Fruit fly (Drosophila melanogaster): ENCODE results near the gene CG34164.
A peak's percentile ranks its signal among the peaks of the same experiment; 100 is the strongest.

CG34164 gene

DNA sequence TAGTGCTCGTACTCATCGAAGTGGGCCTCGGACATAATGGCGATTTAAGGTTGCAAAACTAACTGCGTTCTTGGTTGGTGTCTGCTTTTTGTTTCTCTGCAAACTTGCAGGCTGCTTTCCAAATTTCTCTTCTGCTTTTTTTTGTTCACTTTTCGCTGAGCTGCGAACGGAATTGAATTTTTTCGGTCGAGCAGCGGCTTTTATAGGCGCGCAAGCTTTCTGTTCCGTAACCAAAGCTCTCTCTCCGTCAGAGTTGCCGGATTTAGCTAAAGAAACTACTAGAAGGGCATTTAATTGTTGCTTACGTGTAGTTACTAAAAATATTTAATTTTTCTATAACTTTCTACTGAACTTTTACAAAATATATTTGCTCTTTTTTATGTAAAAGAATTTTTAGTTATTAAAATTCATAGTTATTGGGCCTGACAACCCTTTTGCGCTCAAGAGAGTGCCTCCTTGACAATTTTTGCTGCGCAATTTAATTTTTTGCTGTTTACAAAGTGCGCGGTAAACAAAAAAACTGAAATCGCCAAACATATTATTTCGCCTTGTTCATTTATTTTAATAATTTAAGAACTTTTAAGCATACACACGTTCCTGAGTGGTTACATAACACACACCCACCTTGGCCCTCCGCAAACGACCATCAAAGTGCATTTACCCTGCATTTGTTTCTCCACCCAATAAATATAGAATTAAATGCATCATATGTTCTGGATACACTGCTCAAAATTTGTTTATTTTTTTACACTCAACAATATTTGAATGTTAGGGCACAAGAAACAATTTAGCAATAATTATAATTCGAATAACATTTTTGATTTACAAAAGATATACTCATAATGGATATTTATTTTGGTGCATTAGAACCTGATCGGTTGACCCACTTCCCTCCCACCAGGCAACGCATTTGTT lies 9.9 kb upstream of the CG34164 start, which contains the start of gene CG6770 (continued):
- TF ChIP-seq Hr4 (GFP tag; optimal IDR thresholded peaks at IDR 0.05) (peak; percentile 85), net (GFP tag; optimal IDR thresholded peaks at IDR 0.05) (peak; percentile 72), spab (GFP tag; optimal IDR thresholded peaks at IDR 0.05) (peak; percentile 78), CG6808 (GFP tag; optimal IDR thresholded peaks at IDR 0.05) (peak; percentile 88), CG32006 (GFP tag; optimal IDR thresholded peaks at IDR 0.05) (peak; percentile 83), Hr38 (GFP tag; optimal IDR thresholded peaks at IDR 0.05) (no peak), CG1621 (tag; optimal IDR thresholded peaks at IDR 0.05) (peak; percentile 64), Sox14 (GFP tag; optimal IDR thresholded peaks at IDR 0.05) (peak; percentile 74), Eip93F (GFP tag; optimal IDR thresholded peaks at IDR 0.05) (peak; percentile 94), CG10631 (GFP tag; optimal IDR thresholded peaks at IDR 0.05) (peak; percentile 74), esn (GFP tag; optimal IDR thresholded peaks at IDR 0.05) (peak; percentile 93), lz (GFP tag; optimal IDR thresholded peaks at IDR 0.05) (peak; percentile 90), fd59A (GFP tag; optimal IDR thresholded peaks at IDR 0.05) (peak; percentile 78), Sox102F (GFP tag; optimal IDR thresholded peaks at IDR 0.05) (peak; percentile 91), CG10669 (GFP tag; optimal IDR thresholded peaks at IDR 0.05) (peak; percentile 80), Ets96B (tag; optimal IDR thresholded peaks at IDR 0.05) (peak; percentile 85), CG3919 (GFP tag; optimal IDR thresholded peaks at IDR 0.05) (peak; percentile 87), pdm3 (GFP tag; optimal IDR thresholded peaks at IDR 0.05) (peak; percentile 87), CG6276 (GFP tag; optimal IDR thresholded peaks at IDR 0.05) (peak; percentile 81), ss (GFP tag; optimal IDR thresholded peaks at IDR 0.05) (peak; percentile 81 to 87)

DNA sequence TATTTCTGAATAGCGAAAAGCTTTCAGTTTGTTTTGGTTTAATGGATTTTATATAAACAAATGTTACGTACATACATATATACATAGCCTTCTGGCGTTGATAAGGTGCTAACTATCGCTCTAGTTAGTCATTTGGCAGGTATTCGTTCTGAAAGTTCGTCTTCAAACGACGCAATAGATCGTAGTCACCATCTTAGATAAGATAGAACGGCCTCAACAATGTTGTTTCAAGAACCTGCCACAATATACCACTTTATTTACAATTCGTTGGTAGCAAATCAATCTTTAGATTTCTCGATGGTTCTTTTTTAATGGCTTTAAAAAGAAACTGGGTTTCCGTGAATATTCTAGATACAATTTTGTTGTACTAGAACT lies 9.3 kb upstream of the CG34164 start:
- TF ChIP-seq Hr4 (GFP tag; optimal IDR thresholded peaks at IDR 0.05) (peak; percentile 30), OdsH (GFP tag; optimal IDR thresholded peaks at IDR 0.05) (no peak)

DNA sequence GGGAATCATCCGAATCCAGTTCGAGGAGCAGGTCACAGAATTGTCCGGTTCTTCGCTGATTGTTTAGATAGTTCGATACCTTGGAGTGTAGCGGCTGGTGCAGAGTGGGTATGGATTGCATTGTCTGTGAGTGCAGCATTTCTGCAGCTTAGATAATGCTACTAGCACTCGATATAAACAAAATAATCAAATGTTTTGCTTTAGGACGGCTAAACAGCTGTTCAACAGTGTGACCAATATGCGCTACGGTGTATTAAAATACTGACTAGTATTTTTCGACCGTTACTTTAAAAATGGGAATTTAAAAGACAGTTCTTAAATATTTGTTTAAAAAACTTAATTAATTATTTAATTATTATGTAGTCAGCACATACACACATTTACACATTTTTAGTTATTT lies 7.4 kb upstream of the CG34164 start, which contains the start of gene Plzf:
Gene Plzf, minus strand, starts transcription at position 196 of the 400 bp plus-strand sequence.
- TF ChIP-seq CG34406 (GFP tag; optimal IDR thresholded peaks at IDR 0.05): no peak
- TF ChIP-seq CG6276 (GFP tag; optimal IDR thresholded peaks at IDR 0.05): no peak
- no peak for TF ChIP-seq CG6854 (GFP tag; optimal IDR thresholded peaks at IDR 0.05)
- TF ChIP-seq CG3032 (tag; optimal IDR thresholded peaks at IDR 0.05): no peak
- TF ChIP-seq Eip93F (GFP tag; optimal IDR thresholded peaks at IDR 0.05): no peak
- no peak for TF ChIP-seq CG11762 (GFP tag; optimal IDR thresholded peaks at IDR 0.05; ENCODE audit: insufficient read depth)
- TF ChIP-seq eg (GFP tag; IDR thresholded peaks at IDR 0.05): no peak
- no peak for TF ChIP-seq Gug (GFP tag; IDR thresholded peaks at IDR 0.05)
- TF ChIP-seq CG31627 (GFP tag; optimal IDR thresholded peaks at IDR 0.05): no peak
- TF ChIP-seq CG4318 (GFP tag; optimal IDR thresholded peaks at IDR 0.05): no peak
- TF ChIP-seq achi (GFP tag; optimal IDR thresholded peaks at IDR 0.05): no peak
- no peak for TF ChIP-seq CG8632 (GFP tag; optimal IDR thresholded peaks at IDR 0.05)
- TF ChIP-seq CG11902 (GFP tag; optimal IDR thresholded peaks at IDR 0.05): no peak

DNA sequence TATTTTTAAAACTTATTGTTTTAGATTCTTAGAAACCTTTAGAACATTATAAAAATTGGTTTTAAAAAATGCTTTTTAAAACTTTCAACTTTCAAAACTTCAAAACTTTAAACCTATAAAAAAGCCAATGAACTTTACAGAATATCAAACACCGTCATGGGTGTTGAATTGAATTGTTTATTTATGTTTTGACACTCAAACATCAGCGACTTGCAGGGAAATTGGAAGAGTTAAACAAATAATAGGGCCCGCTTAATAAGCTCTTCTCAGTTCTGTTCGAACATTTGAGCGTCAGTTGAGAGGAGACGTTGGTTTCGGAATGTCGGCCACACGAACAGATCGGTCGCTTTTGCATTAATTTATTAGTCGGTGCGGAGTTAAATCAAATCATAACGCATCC lies 7.0 kb upstream of the CG34164 start, which contains the start of gene PLCXD:
Gene PLCXD, plus strand, starts transcription at position 286 of the 400 bp plus-strand sequence.
- no peak for TF ChIP-seq Met (GFP tag; optimal IDR thresholded peaks at IDR 0.05)
- TF ChIP-seq fkh (GFP tag; optimal IDR thresholded peaks at IDR 0.05): peak; percentile 32

Measured in whole organism, prepupa.